Fruit fly (Drosophila melanogaster): ENCODE results near the gene CG13082.

CG13082 gene

dm6 chr2L:19497983-19498382 is 40.2 kb upstream of the CG13082 start, which contains the start of gene Top3alpha (continued):
- TF ChIP-seq CG2129 (GFP tag; IDR thresholded peaks at IDR 0.05; ENCODE audit: partially characterized antibody): no peak; the same call in 1 of the 2 replicates
- TF ChIP-seq Myb (GFP tag; optimal IDR thresholded peaks at IDR 0.05): peak; percentile 25
- TF ChIP-seq trem (tag; optimal IDR thresholded peaks at IDR 0.05): peak; percentile 74
- TF ChIP-seq CG1529 (GFP tag; optimal IDR thresholded peaks at IDR 0.05): no peak
- TF ChIP-seq Dll (GFP tag; IDR thresholded peaks at IDR 0.05; ENCODE audit: partially characterized antibody): peak; percentile 76
- TF ChIP-seq Oaz (GFP tag; IDR thresholded peaks at IDR 0.05): no peak
- TF ChIP-seq Dbx (GFP tag; IDR thresholded peaks at IDR 0.05): no peak
- peak; percentile 80 for TF ChIP-seq CG34224 (GFP tag; IDR thresholded peaks at IDR 0.05; ENCODE audit: partially characterized antibody)
- peak; percentile 25; the same call in 1 of the 2 replicates for TF ChIP-seq inv (GFP tag; IDR thresholded peaks at IDR 0.05; ENCODE audit: partially characterized antibody)
- no peak for TF ChIP-seq CG15601 (tag; optimal IDR thresholded peaks at IDR 0.05)
- peak; percentile 99 for TF ChIP-seq Dp (GFP tag; optimal IDR thresholded peaks at IDR 0.05)
- peak; percentile 44; the same call in 2 of the 3 replicates for TF ChIP-seq knrl (GFP tag; IDR thresholded peaks at IDR 0.05; ENCODE audit: partially characterized antibody)
- TF ChIP-seq CG15514 (GFP tag; optimal IDR thresholded peaks at IDR 0.05): peak; percentile 58
- TF ChIP-seq Adf1 (GFP tag; IDR thresholded peaks at IDR 0.05): peak; percentile 32; the same call in 1 of the 2 replicates
- peak; percentile 75 for TF ChIP-seq Opbp (GFP tag; IDR thresholded peaks at IDR 0.05; ENCODE audit: partially characterized antibody)
- TF ChIP-seq phol (tag; optimal IDR thresholded peaks at IDR 0.05): peak; percentile 24
- TF ChIP-seq chinmo (GFP tag; IDR thresholded peaks at IDR 0.05; ENCODE audit: partially characterized antibody): 0 out of 4 replicates have a peak, but pooled peaks have one; percentile 10
- peak; percentile 73 for TF ChIP-seq tna (GFP tag; IDR thresholded peaks at IDR 0.05; ENCODE audit: partially characterized antibody)
- TF ChIP-seq ems (GFP tag; optimal IDR thresholded peaks at IDR 0.05): no peak
- peak; percentile 74 for TF ChIP-seq Bgb (GFP tag; IDR thresholded peaks at IDR 0.05; ENCODE audit: partially characterized antibody)
- peak; percentile 65 for TF ChIP-seq BEAF-32 (GFP tag; optimal IDR thresholded peaks at IDR 0.05)
- TF ChIP-seq CG14710 (tag; optimal IDR thresholded peaks at IDR 0.05): peak; percentile 52
- no peak for TF ChIP-seq NC2β (GFP tag; optimal IDR thresholded peaks at IDR 0.05)
- TF ChIP-seq CG9797 (GFP tag; optimal IDR thresholded peaks at IDR 0.05): peak; percentile 79
- TF ChIP-seq Rfx (GFP tag; IDR thresholded peaks at IDR 0.05): no peak
- peak; percentile 59 for TF ChIP-seq Med (GFP tag)
- peak; percentile 14; the same call in 1 of the 2 replicates for TF ChIP-seq CG42726 (GFP tag; IDR thresholded peaks at IDR 0.05; ENCODE audit: partially characterized antibody)
- TF ChIP-seq Taf1 (GFP tag; IDR thresholded peaks at IDR 0.05): no peak
- TF ChIP-seq stwl (tag; optimal IDR thresholded peaks at IDR 0.05): peak; percentile 49
- peak; percentile 70 for TF ChIP-seq zen2 (GFP tag; IDR thresholded peaks at IDR 0.05; ENCODE audit: partially characterized antibody)
- TF ChIP-seq unpg (GFP tag; optimal IDR thresholded peaks at IDR 0.05): no peak

DNA sequence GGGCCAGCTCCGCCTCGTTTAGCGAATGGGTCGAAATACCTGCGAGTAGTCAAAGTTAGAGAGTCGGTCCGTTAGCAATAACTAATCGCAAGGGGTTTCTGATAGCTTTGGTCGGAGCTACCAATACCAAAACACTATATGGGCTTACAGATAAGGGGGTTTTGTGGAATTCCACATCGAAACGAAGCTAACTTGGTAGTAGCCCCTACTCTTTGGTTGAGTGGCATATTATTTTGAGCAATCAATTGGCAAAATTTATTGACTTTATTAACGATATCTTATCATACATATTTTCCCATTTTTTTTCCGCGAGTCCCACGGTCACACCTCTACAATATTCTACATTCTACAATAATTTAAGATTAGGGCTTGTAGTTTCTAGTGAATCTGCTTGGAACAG is 31.9 kb upstream of the CG13082 start:
- peak; percentile 23 for TF ChIP-seq Fer1 (GFP tag; optimal IDR thresholded peaks at IDR 0.05)
- no peak for TF ChIP-seq danr (GFP tag; IDR thresholded peaks at IDR 0.05)
- no peak for TF ChIP-seq ind (GFP tag; optimal IDR thresholded peaks at IDR 0.05)
- no peak for TF ChIP-seq CG10462 (GFP tag; optimal IDR thresholded peaks at IDR 0.05)
- TF ChIP-seq sd (tag; optimal IDR thresholded peaks at IDR 0.05): peak; percentile 96
- peak; percentile 87 for TF ChIP-seq GATAe (GFP tag; conservative IDR thresholded peaks at IDR 0.05)
- TF ChIP-seq CG10274 (GFP tag; optimal IDR thresholded peaks at IDR 0.05): peak; percentile 97
- no peak for TF ChIP-seq Blimp-1 (GFP tag; optimal IDR thresholded peaks at IDR 0.05)
- TF ChIP-seq CG15514 (GFP tag; optimal IDR thresholded peaks at IDR 0.05): no peak
- no peak for TF ChIP-seq CG32772 (GFP tag; IDR thresholded peaks at IDR 0.05)
- TF ChIP-seq CG4328 (GFP tag; optimal IDR thresholded peaks at IDR 0.05): no peak
- no peak for TF ChIP-seq ftz-f1 (GFP tag; optimal IDR thresholded peaks at IDR 0.05)
- no peak for TF ChIP-seq Optix (GFP tag; IDR thresholded peaks at IDR 0.05)
- TF ChIP-seq CG17361 (GFP tag; IDR thresholded peaks at IDR 0.05): no peak
- no peak for TF ChIP-seq Sry-β (GFP tag; optimal IDR thresholded peaks at IDR 0.05)
- no peak for TF ChIP-seq CG17359 (tag; optimal IDR thresholded peaks at IDR 0.05)
- 0 out of 3 replicates have a peak, but pooled peaks have one; percentile 18 for TF ChIP-seq CG7357 (GFP tag; IDR thresholded peaks at IDR 0.05)
- 0 out of 2 replicates have a peak, but pooled peaks have one; percentile 15 for TF ChIP-seq MBD-R2 (GFP tag; IDR thresholded peaks at IDR 0.05)
- no peak for TF ChIP-seq dmrt11E (tag; optimal IDR thresholded peaks at IDR 0.05)
- no peak for TF ChIP-seq CG4854 (GFP tag; optimal IDR thresholded peaks at IDR 0.05)
